Fruit fly (Drosophila melanogaster) whole organism, embryonic: Measurements from ENCODE around the gene CG46459.

Experiments
- Adf1 ChIP-seq: fragments of 200-800 bp; sonication (Bioruptor generic); IDR thresholded peaks from 2 replicates; pipeline ENCODE4 v1.3.6; 2022; ENCODE audit warnings: missing biosample characterization, missing genetic modification characterization
- Antp ChIP-seq: fragments of 200-800 bp; sonication (Bioruptor generic); optimal IDR thresholded peaks from 3 replicates; lab custom pipeline; 2016; ENCODE audit warnings: missing biosample characterization, missing genetic modification characterization
- Atf3 ChIP-seq: fragments of 200-800 bp; sonication (Bioruptor generic); optimal IDR thresholded peaks from 3 replicates; lab custom pipeline; 2016; ENCODE audit warnings: missing biosample characterization, missing genetic modification characterization
- Atf6 ChIP-seq: fragments of 200-800 bp; sonication (Bioruptor generic); IDR thresholded peaks from 2 replicates; pipeline ENCODE4 v1.3.6; 2022; ENCODE audit warnings: missing biosample characterization, missing genetic modification characterization
- CG10565 ChIP-seq: fragments of 200-800 bp; sonication (Bioruptor generic); optimal IDR thresholded peaks from 3 replicates; lab custom pipeline; 2016; ENCODE audit warnings: missing biosample characterization, mild to moderate bottlenecking, missing genetic modification characterization
- CG11560 ChIP-seq: fragments of 200-800 bp; sonication (Bioruptor generic); IDR thresholded peaks from 3 replicates; pipeline ENCODE4 v1.3.6; 2022; ENCODE audit warnings: missing biosample characterization, missing genetic modification characterization
- CG11723 ChIP-seq: fragments of 200-800 bp; sonication (Bioruptor generic); optimal IDR thresholded peaks from 2 replicates; lab custom pipeline; 2017; ENCODE audit warnings: missing biosample characterization, mild to moderate bottlenecking, missing genetic modification characterization
- CG13123 ChIP-seq: fragments of 200-800 bp; sonication (Bioruptor generic); optimal IDR thresholded peaks from 2 replicates; lab custom pipeline; 2016; ENCODE audit warnings: missing biosample characterization, missing genetic modification characterization
- CG14860 ChIP-seq: fragments of 200-800 bp; sonication (Bioruptor generic); IDR thresholded peaks from 3 replicates; pipeline ENCODE4 v1.3.6; 2022; ENCODE audit warnings: missing biosample characterization, missing genetic modification characterization; ENCODE audit not compliant: partially characterized antibody
- CG15011 ChIP-seq: fragments of 200-800 bp; sonication (Bioruptor generic); optimal IDR thresholded peaks from 3 replicates; lab custom pipeline; 2018; ENCODE audit warnings: missing biosample characterization, mild to moderate bottlenecking, missing genetic modification characterization
- CG15601 ChIP-seq: fragments of 200-800 bp; sonication (Bioruptor generic); optimal IDR thresholded peaks from 3 replicates; lab custom pipeline; 2019; ENCODE audit warnings: missing biosample characterization, mild to moderate bottlenecking, missing genetic modification characterization, moderate library complexity
- CG2199 ChIP-seq: fragments of 200-800 bp; sonication (Bioruptor generic); IDR thresholded peaks from 3 replicates; pipeline ENCODE4 v1.3.6; 2022; ENCODE audit warnings: missing biosample characterization, missing genetic modification characterization
- CG30431 ChIP-seq: fragments of 200-800 bp; sonication (Bioruptor generic); optimal IDR thresholded peaks from 2 replicates; lab custom pipeline; 2017; ENCODE audit warnings: missing biosample characterization, missing genetic modification characterization
- CG3281 ChIP-seq: fragments of 200-800 bp; sonication (Bioruptor generic); optimal IDR thresholded peaks from 3 replicates; lab custom pipeline; 2017; ENCODE audit warnings: missing biosample characterization, mild to moderate bottlenecking, missing genetic modification characterization
- CG34376 ChIP-seq: fragments of 200-800 bp; sonication (Bioruptor generic); optimal IDR thresholded peaks from 2 replicates; lab custom pipeline; 2018; ENCODE audit warnings: missing biosample characterization, mild to moderate bottlenecking, missing genetic modification characterization
- CG3847 ChIP-seq: fragments of 200-800 bp; sonication (Bioruptor generic); IDR thresholded peaks from 2 replicates; pipeline ENCODE4 v1.3.6; 2022; ENCODE audit warnings: missing biosample characterization, missing genetic modification characterization
- CG4282 ChIP-seq: fragments of 200-800 bp; sonication (Bioruptor generic); optimal IDR thresholded peaks from 2 replicates; lab custom pipeline; 2016; ENCODE audit warnings: missing biosample characterization, missing genetic modification characterization
- CG4617 ChIP-seq: fragments of 200-800 bp; sonication (Bioruptor generic); optimal IDR thresholded peaks from 3 replicates; lab custom pipeline; 2016; ENCODE audit warnings: missing biosample characterization, missing genetic modification characterization, borderline replicate concordance
- CG4820 ChIP-seq: fragments of 200-800 bp; sonication (Bioruptor generic); optimal IDR thresholded peaks from 3 replicates; lab custom pipeline; 2016; ENCODE audit warnings: missing biosample characterization, missing genetic modification characterization
- CG5245 ChIP-seq: fragments of 200-800 bp; sonication (Bioruptor generic); optimal IDR thresholded peaks from 3 replicates; lab custom pipeline; 2016; ENCODE audit warnings: missing biosample characterization, missing genetic modification characterization
- CG8388 ChIP-seq: fragments of 200-800 bp; sonication (Bioruptor generic); optimal IDR thresholded peaks from 2 replicates; lab custom pipeline; 2019; ENCODE audit warnings: missing biosample characterization, mild to moderate bottlenecking, missing genetic modification characterization, moderate library complexity
- CG9817 ChIP-seq: fragments of 200-800 bp; sonication (Bioruptor generic); optimal IDR thresholded peaks from 2 replicates; lab custom pipeline; 2018; ENCODE audit warnings: missing biosample characterization, mild to moderate bottlenecking, missing genetic modification characterization, moderate library complexity
- CkIIα-i1 ChIP-seq: fragments of 200-800 bp; sonication (Bioruptor generic); IDR thresholded peaks from 2 replicates; pipeline ENCODE4 v1.3.6; 2022; ENCODE audit warnings: missing biosample characterization, missing genetic modification characterization
- CoRest ChIP-seq: fragments of 200-800 bp; sonication (Bioruptor generic); optimal IDR thresholded peaks from 3 replicates; lab custom pipeline; 2018; ENCODE audit warnings: missing biosample characterization, mild to moderate bottlenecking, missing genetic modification characterization, moderate library complexity
- Dref ChIP-seq: fragments of 200-800 bp; sonication (Bioruptor generic); IDR thresholded peaks from 2 replicates; pipeline ENCODE4 v1.3.6; 2022; ENCODE audit warnings: missing biosample characterization, missing genetic modification characterization
- Elba2 ChIP-seq: fragments of 200-800 bp; sonication (Bioruptor generic); optimal IDR thresholded peaks from 3 replicates; lab custom pipeline; 2016; ENCODE audit warnings: missing biosample characterization, missing genetic modification characterization
- H2.0 ChIP-seq: fragments of 200-800 bp; sonication (Bioruptor generic); IDR thresholded peaks from 2 replicates; pipeline ENCODE4 v1.3.6; 2022; ENCODE audit warnings: missing biosample characterization, missing genetic modification characterization
- Hey ChIP-seq: fragments of 200-800 bp; sonication (Bioruptor generic); optimal IDR thresholded peaks from 3 replicates; lab custom pipeline; 2018; ENCODE audit warnings: missing biosample characterization, mild to moderate bottlenecking, missing genetic modification characterization
- Hmx ChIP-seq: fragments of 200-800 bp; sonication (Bioruptor generic); optimal IDR thresholded peaks from 2 replicates; lab custom pipeline; 2016; ENCODE audit warnings: missing biosample characterization, missing genetic modification characterization
- Mes4 ChIP-seq: fragments of 200-800 bp; sonication (Bioruptor generic); optimal IDR thresholded peaks from 2 replicates; lab custom pipeline; 2016; ENCODE audit warnings: missing biosample characterization, missing genetic modification characterization
- NK7.1 ChIP-seq: fragments of 200-800 bp; sonication (Bioruptor generic); optimal IDR thresholded peaks from 3 replicates; lab custom pipeline; 2016; ENCODE audit warnings: missing biosample characterization, missing genetic modification characterization
- Nf-YA ChIP-seq: fragments of 200-800 bp; sonication (Bioruptor generic); IDR thresholded peaks from 2 replicates; pipeline ENCODE4 v1.3.6; 2022; ENCODE audit warnings: missing biosample characterization, missing genetic modification characterization
- Ravus ChIP-seq: fragments of 200-800 bp; sonication (Bioruptor generic); IDR thresholded peaks from 2 replicates; pipeline ENCODE4 v1.3.6; 2022; ENCODE audit warnings: missing biosample characterization, missing genetic modification characterization
- TFAM ChIP-seq: fragments of 200-800 bp; sonication (Bioruptor generic); optimal IDR thresholded peaks from 2 replicates; lab custom pipeline; 2017; ENCODE audit warnings: missing biosample characterization, missing genetic modification characterization, inconsistent platforms
- Tbp ChIP-seq: fragments of >200 bp; optimal IDR thresholded peaks from 2 replicates; lab custom pipeline; 2018; ENCODE audit warnings: missing biosample characterization, missing genetic modification characterization
- abd-A ChIP-seq: fragments of 200-800 bp; sonication (Bioruptor generic); optimal IDR thresholded peaks from 3 replicates; lab custom pipeline; 2019; ENCODE audit warnings: missing biosample characterization, mild to moderate bottlenecking, missing genetic modification characterization, moderate library complexity
- chm ChIP-seq: fragments of 200-800 bp; sonication (Bioruptor generic); IDR thresholded peaks from 2 replicates; pipeline ENCODE4 v1.3.6; 2022; ENCODE audit warnings: missing biosample characterization, missing genetic modification characterization
- crol ChIP-seq: fragments of 200-800 bp; sonication (Bioruptor generic); IDR thresholded peaks from 2 replicates; pipeline ENCODE4 v1.3.6; 2022; ENCODE audit warnings: missing biosample characterization, missing genetic modification characterization
- dati ChIP-seq: fragments of 200-800 bp; sonication (Bioruptor generic); IDR thresholded peaks from 2 replicates; pipeline ENCODE4 v1.3.6; 2022; ENCODE audit warnings: missing biosample characterization, missing genetic modification characterization
- en ChIP-seq: fragments of 200-800 bp; sonication (Bioruptor generic); optimal IDR thresholded peaks from 2 replicates; lab custom pipeline; 2016; ENCODE audit warnings: missing biosample characterization, missing genetic modification characterization
- grau ChIP-seq: fragments of 200-800 bp; optimal IDR thresholded peaks from 3 replicates; lab custom pipeline; 2019; ENCODE audit warnings: missing biosample characterization, mild to moderate bottlenecking, missing genetic modification characterization, moderate library complexity
- h ChIP-seq: fragments of >200 bp; optimal IDR thresholded peaks from 2 replicates; lab custom pipeline; 2017
- hkb ChIP-seq, 2 experiments: fragments of 200-800 bp in 1 of 2; fragments of >200 bp in 1 of 2; sonication (Bioruptor generic) in 1 of 2; IDR thresholded peaks in 1 of 2; optimal IDR thresholded peaks in 1 of 2; 2 replicates each; pipeline versions ENCODE4 v1.3.6 to Lab custom; 2017 to 2022; ENCODE audit warnings: missing biosample characterization in 1 of 2, missing genetic modification characterization in 1 of 2
- jigr1 ChIP-seq: fragments of 200-800 bp; sonication (Bioruptor generic); IDR thresholded peaks from 3 replicates; pipeline ENCODE4 v1.3.6; 2022; ENCODE audit warnings: missing biosample characterization, missing genetic modification characterization
- kay ChIP-seq: fragments of 200-800 bp; sonication (Bioruptor generic); optimal IDR thresholded peaks from 2 replicates; lab custom pipeline; 2016; ENCODE audit warnings: missing biosample characterization, missing genetic modification characterization
- nerfin-2 ChIP-seq: fragments of 200-800 bp; sonication (Bioruptor generic); IDR thresholded peaks from 2 replicates; pipeline ENCODE4 v1.3.6; 2022; ENCODE audit warnings: missing biosample characterization, missing genetic modification characterization; ENCODE audit not compliant: partially characterized antibody
- otp ChIP-seq: fragments of 200-800 bp; sonication (Bioruptor generic); IDR thresholded peaks from 3 replicates; pipeline ENCODE4, ENCODE4 v1.3.6; 2022; ENCODE audit warnings: missing biosample characterization, missing genetic modification characterization
- ranshi ChIP-seq: fragments of 200-800 bp; sonication (Bioruptor generic); IDR thresholded peaks from 2 replicates; pipeline ENCODE4 v1.3.6; 2022; ENCODE audit warnings: missing biosample characterization, missing genetic modification characterization
- sim ChIP-seq: fragments of 200-800 bp; sonication (Bioruptor generic); IDR thresholded peaks from 2 replicates; pipeline ENCODE4 v1.3.6; 2022; ENCODE audit warnings: missing biosample characterization, missing genetic modification characterization
- tgo ChIP-seq: fragments of 200-800 bp; sonication (Bioruptor generic); IDR thresholded peaks from 3 replicates; pipeline ENCODE4 v1.3.6; 2022; ENCODE audit warnings: missing biosample characterization, missing genetic modification characterization
- tna ChIP-seq: fragments of 200-800 bp; sonication (Bioruptor generic); IDR thresholded peaks from 2 replicates; pipeline ENCODE4 v1.3.6; 2022; ENCODE audit warnings: missing biosample characterization, missing genetic modification characterization; ENCODE audit not compliant: partially characterized antibody
- tx ChIP-seq: fragments of 200-800 bp; sonication (Bioruptor generic); optimal IDR thresholded peaks from 2 replicates; lab custom pipeline; 2016; ENCODE audit warnings: missing biosample characterization, missing genetic modification characterization
- wdn ChIP-seq: fragments of 200-800 bp; sonication (Bioruptor generic); IDR thresholded peaks from 2 replicates; pipeline ENCODE4 v1.3.6; 2022; ENCODE audit warnings: missing biosample characterization, missing genetic modification characterization

Gene CG46459

DNA sequence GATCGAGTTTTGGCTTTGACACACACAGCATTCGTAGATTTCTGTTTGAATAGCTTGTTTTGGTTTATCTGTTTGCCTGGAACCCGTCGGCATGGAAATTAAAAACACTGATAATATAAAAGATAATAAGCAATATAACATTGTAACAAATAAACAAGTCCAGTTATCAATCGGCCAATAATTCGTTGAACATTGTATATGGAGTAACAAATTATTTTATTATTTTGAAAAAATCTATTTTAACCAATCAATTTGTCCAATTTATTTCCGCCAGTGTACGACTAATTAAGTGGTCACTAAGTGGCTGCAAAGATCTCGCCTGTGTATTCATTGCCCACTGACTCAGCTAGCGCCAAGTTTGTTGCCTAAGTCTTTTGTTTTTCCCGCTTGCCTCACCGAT is 7.6 kb upstream of the CG46459 start (continued):
- no peak for TF ChIP-seq Adf1 (GFP tag; lab: Robert Waterston, UW)
- TF ChIP-seq NK7.1 (GFP tag; lab: Kevin White, UChicago), result no peak
- peak; percentile 5 for TF ChIP-seq kay (GFP tag; lab: Kevin White, UChicago)
- TF ChIP-seq CG5245, result no peak
- no peak for TF ChIP-seq wdn (GFP tag; lab: Robert Waterston, UW)
- peak; percentile 75 for TF ChIP-seq Atf6
- no peak for TF ChIP-seq Mes4 (GFP tag; lab: Kevin White, UChicago)
- no peak for TF ChIP-seq CG2199 (GFP tag; lab: Robert Waterston, UW)
- TF ChIP-seq CG8388 (GFP tag; lab: Kevin White, UChicago), result no peak
- TF ChIP-seq jigr1 (GFP tag; lab: Robert Waterston, UW), result no peak
- no peak for TF ChIP-seq CG30431 (GFP tag; lab: Kevin White, UChicago)
- no peak for TF ChIP-seq h (lab: Kevin White, UChicago)
- TF ChIP-seq chm (GFP tag; lab: Robert Waterston, UW), result no peak
- TF ChIP-seq Elba2 (GFP tag; lab: Kevin White, UChicago), result no peak
- no peak for TF ChIP-seq Tbp
- no peak for TF ChIP-seq CG4282 (GFP tag; lab: Kevin White, UChicago)
- peak; percentile 59 for TF ChIP-seq ranshi (GFP tag; lab: Robert Waterston, UW)
- TF ChIP-seq H2.0 (GFP tag; lab: Robert Waterston, UW), result no peak
- TF ChIP-seq CG11723 (GFP tag; lab: Kevin White, UChicago), result no peak
- TF ChIP-seq dati, result no peak
- no peak for TF ChIP-seq CG4617 (GFP tag; lab: Kevin White, UChicago)
- TF ChIP-seq CG9817 (tag; lab: Kevin White, UChicago), result peak; percentile 20
- TF ChIP-seq CG13123 (GFP tag; lab: Kevin White, UChicago), result no peak
- no peak for TF ChIP-seq Nf-YA (GFP tag; lab: Robert Waterston, UW)
- TF ChIP-seq Ravus, result no peak
- no peak for TF ChIP-seq CG4820 (GFP tag; lab: Kevin White, UChicago)
- no peak for TF ChIP-seq Hmx (GFP tag; lab: Kevin White, UChicago)
- no peak for TF ChIP-seq sim (GFP tag; lab: Robert Waterston, UW)
- peak; percentile 43; the same call in 1 of the 3 replicates for TF ChIP-seq otp (GFP tag; lab: Robert Waterston, UW)
- TF ChIP-seq hkb (optimal IDR thresholded peaks at IDR 0.05; lab: Kevin White, UChicago), result no peak
- peak; percentile 42; the same call in 1 of the 2 replicates for TF ChIP-seq hkb (GFP tag; IDR thresholded peaks at IDR 0.05; lab: Robert Waterston, UW)
- TF ChIP-seq CG34376, result no peak
- TF ChIP-seq CG15601 (tag; lab: Kevin White, UChicago), result no peak
- TF ChIP-seq CkIIα-i1 (GFP tag; lab: Robert Waterston, UW), result no peak
- no peak for TF ChIP-seq Hey (tag; lab: Kevin White, UChicago)
- no peak for TF ChIP-seq Dref
- no peak for TF ChIP-seq TFAM (GFP tag; lab: Kevin White, UChicago)
- TF ChIP-seq CoRest (tag; lab: Kevin White, UChicago), result peak; percentile 41
- no peak for TF ChIP-seq Antp (GFP tag; lab: Kevin White, UChicago)
- TF ChIP-seq CG15011, result no peak
- no peak for TF ChIP-seq en (GFP tag; lab: Kevin White, UChicago)
- TF ChIP-seq CG3281 (GFP tag; lab: Kevin White, UChicago), result peak; percentile 58
- no peak for TF ChIP-seq nerfin-2
- TF ChIP-seq tgo, result peak; percentile 63; the same call in 2 of the 3 replicates
- no peak for TF ChIP-seq tna (GFP tag; lab: Robert Waterston, UW)
- TF ChIP-seq CG11560 (tag; lab: Robert Waterston, UW), result no peak
- TF ChIP-seq abd-A (tag; lab: Kevin White, UChicago), result no peak
- peak; percentile 66 for TF ChIP-seq CG3847 (GFP tag; lab: Robert Waterston, UW)
- TF ChIP-seq crol (GFP tag; lab: Robert Waterston, UW), result no peak
- TF ChIP-seq CG14860 (GFP tag; lab: Robert Waterston, UW), result no peak
- no peak for TF ChIP-seq tx
- TF ChIP-seq Atf3 (GFP tag; lab: Kevin White, UChicago), result no peak
- TF ChIP-seq grau (tag; lab: Kevin White, UChicago), result peak; percentile 70
- no peak for TF ChIP-seq CG10565 (GFP tag; lab: Kevin White, UChicago)
